Worm (Caenorhabditis elegans): ENCODE data around the gene K03B4.8.
A peak's percentile ranks its signal among the peaks of the same experiment; 100 is the strongest.

The K03B4.8 gene

DNA sequence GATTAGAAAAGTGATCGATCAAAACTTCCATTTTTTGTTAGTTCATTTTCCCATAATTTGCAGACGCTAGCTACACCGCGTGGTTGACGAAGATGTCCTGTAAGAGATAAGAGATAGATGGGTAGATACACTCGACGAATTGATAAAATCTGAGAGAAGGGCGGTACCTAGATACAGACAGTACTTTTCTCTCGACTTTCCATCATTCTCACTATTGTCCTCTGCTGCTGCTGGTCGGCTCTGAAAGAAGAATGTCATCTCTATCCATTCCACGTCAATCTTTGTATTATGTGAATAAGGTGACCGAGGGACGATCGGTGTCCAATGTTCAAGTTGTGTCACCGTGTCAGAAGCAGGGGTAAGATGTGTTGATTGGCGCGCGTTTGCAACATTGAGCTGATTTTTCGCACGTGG is 45.9 kb downstream of the K03B4.8 start, which contains the start of gene pmt-2 (continued):
- TF ChIP-seq sma-3 (GFP tag; optimal IDR thresholded peaks at IDR 0.05) (peak; percentile 64), nhr-237 (tag; optimal IDR thresholded peaks at IDR 0.05) (no peak), ztf-4 (tag; optimal IDR thresholded peaks at IDR 0.05) (no peak), lin-39 (tag; optimal IDR thresholded peaks at IDR 0.05) (no peak), Y55F3AM.14 (GFP tag; optimal IDR thresholded peaks at IDR 0.05) (no peak), crh-2 (tag; optimal IDR thresholded peaks at IDR 0.05) (peak; percentile 44), nhr-129 (tag; optimal IDR thresholded peaks at IDR 0.05) (peak; percentile 18), sem-4 (tag; optimal IDR thresholded peaks at IDR 0.05) (no peak), blmp-1 (tag; optimal IDR thresholded peaks at IDR 0.05; ENCODE audit: insufficient read depth) (peak; percentile 78), ama-1 (optimal IDR thresholded peaks at IDR 0.05) (no peak), nhr-23 (tag; optimal IDR thresholded peaks at IDR 0.05) (peak; percentile 61)

DNA sequence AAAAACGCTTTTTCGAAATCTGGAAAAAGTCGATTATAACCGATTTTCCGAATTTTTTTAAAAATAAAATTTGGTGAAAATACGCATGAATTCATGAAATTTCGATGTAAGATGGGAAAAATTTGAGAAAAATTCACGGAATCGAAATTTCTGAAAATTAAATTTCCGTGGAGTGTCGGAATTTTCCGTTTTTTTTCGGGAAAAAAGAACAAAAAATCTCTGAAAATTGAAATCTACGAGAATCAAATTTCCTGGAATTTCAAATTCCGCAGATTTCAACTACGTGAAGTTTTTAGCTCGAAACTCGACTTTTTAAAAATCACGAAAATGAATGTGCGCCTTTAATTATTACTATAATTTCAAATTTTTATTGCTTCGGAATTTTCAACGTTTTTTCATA is 48.1 kb downstream of the K03B4.8 start:
- TF ChIP-seq egl-27 (tag; optimal IDR thresholded peaks at IDR 0.05) (no peak), gmeb-1 (tag; optimal IDR thresholded peaks at IDR 0.05) (no peak), nhr-12 (tag; optimal IDR thresholded peaks at IDR 0.05) (no peak), ztf-1 (GFP tag; conservative IDR thresholded peaks at IDR 0.05) (no peak), nhr-23 (tag; optimal IDR thresholded peaks at IDR 0.05) (no peak), skn-1 (tag; optimal IDR thresholded peaks at IDR 0.05) (no peak), crh-2 (tag; optimal IDR thresholded peaks at IDR 0.05) (no peak), nhr-129 (tag; optimal IDR thresholded peaks at IDR 0.05) (no peak), sma-3 (GFP tag; optimal IDR thresholded peaks at IDR 0.05) (no peak), ztf-11 (tag; optimal IDR thresholded peaks at IDR 0.05) (no peak), nhr-10 (tag; optimal IDR thresholded peaks at IDR 0.05) (no peak), ceh-16 (tag; optimal IDR thresholded peaks at IDR 0.05) (no peak), unc-39 (tag; optimal IDR thresholded peaks at IDR 0.05) (no peak), fos-1 (tag; optimal IDR thresholded peaks at IDR 0.05) (no peak), unc-55 (GFP tag; optimal IDR thresholded peaks at IDR 0.05) (no peak)

DNA sequence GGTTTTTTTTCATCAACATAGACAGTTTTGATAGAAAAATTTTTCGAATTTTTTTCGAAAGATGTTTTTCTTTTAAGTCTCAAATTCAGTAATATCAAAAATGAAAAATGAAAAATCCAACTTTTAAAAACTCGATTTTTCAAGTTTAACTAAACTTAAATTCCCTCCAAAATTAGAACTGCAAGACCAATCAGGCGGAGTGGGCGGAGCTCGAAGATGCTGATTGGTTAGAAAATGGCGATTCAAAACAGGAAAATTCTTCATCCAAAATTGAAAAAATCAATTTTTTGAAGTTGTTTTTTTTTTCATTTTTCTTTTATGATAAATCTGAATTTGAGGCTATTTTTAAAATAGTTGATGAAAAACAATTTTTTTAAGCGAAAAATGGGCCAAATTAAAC is 49.7 kb downstream of the K03B4.8 start:
- TF ChIP-seq zag-1 (tag; optimal IDR thresholded peaks at IDR 0.05) (no peak), nhr-237 (tag; optimal IDR thresholded peaks at IDR 0.05) (no peak), ztf-1 (GFP tag; conservative IDR thresholded peaks at IDR 0.05) (no peak), gmeb-1 (tag; optimal IDR thresholded peaks at IDR 0.05) (no peak), blmp-1 (tag; optimal IDR thresholded peaks at IDR 0.05; ENCODE audit: insufficient read depth) (no peak), sma-9 (GFP tag; optimal IDR thresholded peaks at IDR 0.05) (no peak), sma-9 (tag; optimal IDR thresholded peaks at IDR 0.05) (no peak), nhr-12 (tag; optimal IDR thresholded peaks at IDR 0.05) (no peak), peb-1 (tag; optimal IDR thresholded peaks at IDR 0.05) (no peak), mab-5 (tag; optimal IDR thresholded peaks at IDR 0.05) (no peak), ceh-82 (tag; optimal IDR thresholded peaks at IDR 0.05) (no peak), egl-27 (tag; optimal IDR thresholded peaks at IDR 0.05) (no peak), nhr-21 (tag; optimal IDR thresholded peaks at IDR 0.05) (no peak), ceh-16 (tag; optimal IDR thresholded peaks at IDR 0.05) (no peak)

Measured in whole organism, L2 larva.